Fruit fly (Drosophila melanogaster) whole organism, embryonic: Measurements from ENCODE around the gene CG42781.

Experiments
- ATbp ChIP-seq: fragments of 200-800 bp; sonication (Bioruptor generic); optimal IDR thresholded peaks from 2 replicates; lab custom pipeline; 2017; ENCODE audit warnings: missing biosample characterization, mild to moderate bottlenecking, missing genetic modification characterization, missing genetic modification reagents
- Antp ChIP-seq: fragments of 200-800 bp; sonication (Bioruptor generic); optimal IDR thresholded peaks from 3 replicates; lab custom pipeline; 2016; ENCODE audit warnings: missing biosample characterization, missing genetic modification characterization
- CG10147 ChIP-seq: fragments of 200-800 bp; sonication (Bioruptor generic); optimal IDR thresholded peaks from 2 replicates; lab custom pipeline; 2019; ENCODE audit warnings: missing biosample characterization, mild to moderate bottlenecking, missing genetic modification characterization, moderate library complexity
- CG10321 ChIP-seq: fragments of 200-800 bp; sonication (Bioruptor generic); IDR thresholded peaks from 2 replicates; pipeline ENCODE4 v1.3.6; 2022; ENCODE audit warnings: missing biosample characterization, missing genetic modification characterization
- CG12155 ChIP-seq: fragments of 200-800 bp; sonication (Bioruptor generic); optimal IDR thresholded peaks from 3 replicates; lab custom pipeline; 2016; ENCODE audit warnings: missing biosample characterization, missing genetic modification characterization
- CG12391 ChIP-seq: fragments of 200-800 bp; sonication (Bioruptor generic); optimal IDR thresholded peaks from 3 replicates; lab custom pipeline; 2018; ENCODE audit warnings: missing biosample characterization, mild to moderate bottlenecking, missing genetic modification characterization, moderate library complexity
- CG12744 ChIP-seq: fragments of 200-800 bp; sonication (Bioruptor generic); optimal IDR thresholded peaks from 2 replicates; lab custom pipeline; 2016; ENCODE audit warnings: missing biosample characterization, missing genetic modification characterization
- CG14710 ChIP-seq: fragments of 200-800 bp; sonication (Bioruptor generic); optimal IDR thresholded peaks from 3 replicates; lab custom pipeline; 2019; ENCODE audit warnings: missing biosample characterization, mild to moderate bottlenecking, missing genetic modification characterization, moderate library complexity
- CG17328 ChIP-seq: fragments of 200-800 bp; sonication (Bioruptor generic); IDR thresholded peaks from 2 replicates; pipeline ENCODE4 v1.3.6; 2022; ENCODE audit warnings: missing biosample characterization, missing genetic modification characterization
- CG17912 ChIP-seq: fragments of 200-800 bp; sonication (Bioruptor generic); optimal IDR thresholded peaks from 2 replicates; lab custom pipeline; 2018; ENCODE audit warnings: missing biosample characterization, mild to moderate bottlenecking, missing genetic modification characterization
- CG2116 ChIP-seq: fragments of 200-800 bp; sonication (Bioruptor generic); optimal IDR thresholded peaks from 3 replicates; lab custom pipeline; 2018; ENCODE audit warnings: missing biosample characterization, mild to moderate bottlenecking, missing genetic modification characterization
- CG34422 ChIP-seq: fragments of 200-800 bp; sonication (Bioruptor generic); IDR thresholded peaks from 3 replicates; pipeline ENCODE4 v1.3.6; 2022; ENCODE audit warnings: missing biosample characterization, missing genetic modification characterization
- CG7839 ChIP-seq: fragments of 200-800 bp; sonication (Bioruptor generic); optimal IDR thresholded peaks from 3 replicates; lab custom pipeline; 2018; ENCODE audit warnings: missing biosample characterization, mild to moderate bottlenecking, missing genetic modification characterization, moderate library complexity
- CG8359 ChIP-seq: fragments of 200-800 bp; sonication (Bioruptor generic); optimal IDR thresholded peaks from 2 replicates; lab custom pipeline; 2017; ENCODE audit warnings: missing biosample characterization, mild to moderate bottlenecking, missing genetic modification characterization, borderline replicate concordance
- CG9932 ChIP-seq: fragments of 200-800 bp; sonication (Bioruptor generic); IDR thresholded peaks from 2 replicates; pipeline ENCODE4 v1.3.6; 2022; ENCODE audit warnings: missing biosample characterization, missing genetic modification characterization
- CTCF ChIP-seq: fragments of 200-800 bp; sonication (Bioruptor generic); optimal IDR thresholded peaks from 2 replicates; lab custom pipeline; 2017; ENCODE audit warnings: missing biosample characterization, mild to moderate bottlenecking, missing genetic modification characterization, moderate library complexity
- Dp ChIP-seq: fragments of 200-800 bp; sonication (Bioruptor generic); optimal IDR thresholded peaks from 2 replicates; lab custom pipeline; 2018; ENCODE audit warnings: missing biosample characterization, mild to moderate bottlenecking, missing genetic modification characterization, moderate library complexity
- ERR ChIP-seq: fragments of 200-800 bp; sonication (Bioruptor generic); optimal IDR thresholded peaks from 2 replicates; lab custom pipeline; 2016; ENCODE audit warnings: missing biosample characterization, missing genetic modification characterization
- Ets65A ChIP-seq: fragments of 200-800 bp; sonication (Bioruptor generic); peaks from one replicate; lab custom pipeline; 2016; ENCODE audit warnings: missing biosample characterization, missing genetic modification characterization
- Hmr ChIP-seq: fragments of 200-800 bp; sonication (Bioruptor generic); optimal IDR thresholded peaks from 3 replicates; lab custom pipeline; 2017; ENCODE audit warnings: mild to moderate bottlenecking, missing biosample characterization, missing genetic modification reagents, missing genetic modification characterization
- Opbp ChIP-seq: fragments of 200-800 bp; sonication (Bioruptor generic); IDR thresholded peaks from 3 replicates; pipeline ENCODE4 v1.3.6; 2022; ENCODE audit warnings: missing biosample characterization, missing genetic modification characterization; ENCODE audit not compliant: partially characterized antibody
- ap ChIP-seq: fragments of 200-800 bp; sonication (Bioruptor generic); IDR thresholded peaks from 2 replicates; pipeline ENCODE4 v1.3.6; 2022; ENCODE audit warnings: missing biosample characterization, missing genetic modification characterization
- crc ChIP-seq: fragments of 200-800 bp; sonication (Bioruptor generic); optimal IDR thresholded peaks from 2 replicates; lab custom pipeline; 2016; ENCODE audit warnings: missing biosample characterization, missing genetic modification characterization
- disco-r ChIP-seq: fragments of 200-800 bp; sonication (Bioruptor generic); optimal IDR thresholded peaks from 2 replicates; lab custom pipeline; 2016; ENCODE audit warnings: missing biosample characterization, missing genetic modification characterization
- eyg ChIP-seq: fragments of 200-800 bp; sonication (Bioruptor generic); optimal IDR thresholded peaks from 3 replicates; lab custom pipeline; 2016; ENCODE audit warnings: missing biosample characterization, missing genetic modification characterization
- fd3F ChIP-seq: fragments of 200-800 bp; sonication (Bioruptor generic); optimal IDR thresholded peaks from 2 replicates; lab custom pipeline; 2018; ENCODE audit warnings: missing biosample characterization, mild to moderate bottlenecking, missing genetic modification characterization, moderate library complexity
- fd64A ChIP-seq: fragments of 200-800 bp; sonication (Bioruptor generic); optimal IDR thresholded peaks from 3 replicates; lab custom pipeline; 2018; ENCODE audit warnings: missing biosample characterization, mild to moderate bottlenecking, missing genetic modification characterization
- gem ChIP-seq: fragments of 200-800 bp; sonication (Bioruptor generic); optimal IDR thresholded peaks from 2 replicates; lab custom pipeline; 2019; ENCODE audit warnings: missing biosample characterization, mild to moderate bottlenecking, missing genetic modification characterization, moderate library complexity
- gro ChIP-seq: fragments of 200-800 bp; sonication (Bioruptor generic); optimal IDR thresholded peaks from 2 replicates; lab custom pipeline; 2016; ENCODE audit warnings: missing biosample characterization, missing genetic modification characterization
- nmo ChIP-seq: fragments of 200-800 bp; sonication (Bioruptor generic); optimal IDR thresholded peaks from 2 replicates; lab custom pipeline; 2018; ENCODE audit warnings: missing biosample characterization, mild to moderate bottlenecking, missing genetic modification characterization, moderate library complexity
- rib ChIP-seq: fragments of 200-800 bp; sonication (Bioruptor generic); IDR thresholded peaks from 2 replicates; pipeline ENCODE4 v1.3.6; 2022; ENCODE audit warnings: missing biosample characterization, missing genetic modification characterization
- row ChIP-seq: fragments of 200-800 bp; sonication (Bioruptor generic); IDR thresholded peaks from 3 replicates; pipeline ENCODE4 v1.3.6; 2022; ENCODE audit warnings: missing biosample characterization, missing genetic modification characterization
- sens ChIP-seq: fragments of 200-800 bp; sonication (Bioruptor generic); peaks from one replicate; lab custom pipeline; 2016; ENCODE audit warnings: missing biosample characterization, missing genetic modification characterization

CG42781 gene

DNA sequence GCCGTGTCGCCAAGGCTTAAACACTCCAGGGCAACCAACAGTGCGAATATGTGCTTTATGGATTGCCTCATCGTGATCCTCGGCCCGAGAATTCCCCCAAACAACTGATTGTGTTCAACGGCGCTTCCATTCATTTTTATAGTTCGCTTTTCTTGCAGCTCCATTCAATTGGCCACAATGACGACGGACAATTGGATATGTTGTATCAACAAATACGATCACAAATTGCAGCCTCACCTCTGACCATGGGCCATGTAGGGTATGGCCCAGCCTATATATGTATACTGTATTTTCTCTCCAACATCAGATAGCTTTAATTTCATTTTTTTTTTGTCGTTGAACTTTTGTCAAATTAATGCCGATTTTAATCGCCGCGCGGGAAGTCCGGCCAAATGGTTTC, 42.0 kb upstream of the CG42781 start, which contains the start of gene CG15036:
TSS of gene CG15036 (minus strand) at position 101 of the 400 bp plus-strand sequence.
- no peak for TF ChIP-seq Hmr (GFP tag; lab: Kevin White, UChicago)
- TF ChIP-seq CG17328 (GFP tag; lab: Robert Waterston, UW), result no peak
- TF ChIP-seq ERR (GFP tag; lab: Kevin White, UChicago), result no peak
- TF ChIP-seq CG17912 (GFP tag; lab: Kevin White, UChicago), result no peak
- TF ChIP-seq CG12391 (tag; lab: Kevin White, UChicago), result no peak
- no peak for TF ChIP-seq Ets65A
- no peak for TF ChIP-seq CG34422 (GFP tag; lab: Robert Waterston, UW)
- no peak for TF ChIP-seq CG10147 (GFP tag; lab: Kevin White, UChicago)
- TF ChIP-seq ATbp (GFP tag; lab: Kevin White, UChicago), result no peak
- no peak for TF ChIP-seq gro (GFP tag; lab: Kevin White, UChicago)

dm6 chrX:7422577-7422976, 39.8 kb upstream of the CG42781 start:
- TF ChIP-seq rib (GFP tag; lab: Robert Waterston, UW) (no peak), CTCF (GFP tag; lab: Kevin White, UChicago) (peak; percentile 61), CG14710 (tag; lab: Kevin White, UChicago) (no peak)

DNA sequence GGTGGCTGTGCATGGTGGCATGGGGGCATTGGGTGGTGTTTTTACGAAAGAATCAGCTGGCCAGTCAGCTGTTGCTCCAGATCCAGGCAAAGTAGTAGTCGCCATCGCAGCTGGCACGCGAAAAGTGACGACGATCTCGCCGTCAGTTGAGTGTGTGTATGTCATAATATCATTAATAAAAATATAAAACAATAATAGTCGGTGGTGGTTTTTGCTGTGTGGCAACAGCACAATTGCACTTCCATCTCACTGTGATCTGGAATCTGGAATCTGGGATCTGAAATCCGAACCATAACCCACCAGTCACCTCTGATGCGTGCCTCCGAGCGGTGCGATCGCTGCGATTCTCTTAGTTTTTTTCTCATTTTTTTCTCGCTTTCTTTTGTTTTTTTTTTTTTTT, 35.5 kb upstream of the CG42781 start, which contains the start of gene rumpel:
TSS of gene rumpel (plus strand) at position 301 of the 400 bp plus-strand sequence.
- TF ChIP-seq row (GFP tag; lab: Robert Waterston, UW) (no peak), fd64A (GFP tag; lab: Kevin White, UChicago) (no peak), CG2116 (GFP tag; lab: Kevin White, UChicago) (no peak), eyg (no peak), CG10321 (GFP tag; lab: Robert Waterston, UW) (no peak), CG12155 (GFP tag; lab: Kevin White, UChicago) (no peak), crc (GFP tag; lab: Kevin White, UChicago) (no peak), Antp (GFP tag; lab: Kevin White, UChicago) (no peak), Opbp (no peak), Dp (GFP tag; lab: Kevin White, UChicago) (no peak), CG12744 (GFP tag; lab: Kevin White, UChicago) (no peak), disco-r (GFP tag; lab: Kevin White, UChicago) (no peak), ap (GFP tag; lab: Robert Waterston, UW) (no peak), CG7839 (no peak), fd3F (no peak)

DNA sequence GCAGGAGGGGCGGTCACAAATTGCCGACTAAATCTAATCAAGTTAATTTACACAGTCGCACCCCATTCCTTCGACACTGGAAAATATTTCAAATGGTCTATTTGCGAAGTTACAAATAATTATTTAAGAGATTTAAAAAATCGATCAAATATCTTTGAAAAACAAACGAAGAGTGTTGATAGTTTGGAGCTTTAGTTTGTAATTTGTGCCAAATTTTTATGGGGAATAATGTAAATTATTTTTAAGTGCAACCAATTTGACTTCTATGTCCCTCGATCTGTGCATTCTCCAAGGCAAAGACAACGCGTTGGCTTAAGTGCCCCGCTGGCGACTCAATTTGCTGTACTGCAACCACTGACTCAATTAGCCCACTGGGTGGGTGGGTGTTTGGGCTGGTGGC, 35.1 kb upstream of the CG42781 start:
- peak; percentile 70 for TF ChIP-seq nmo (GFP tag; lab: Kevin White, UChicago)
- no peak for TF ChIP-seq CG8359 (GFP tag; lab: Kevin White, UChicago)
- peak; percentile 76 for TF ChIP-seq sens (GFP tag; lab: Kevin White, UChicago)
- peak; percentile 11 for TF ChIP-seq gem

DNA sequence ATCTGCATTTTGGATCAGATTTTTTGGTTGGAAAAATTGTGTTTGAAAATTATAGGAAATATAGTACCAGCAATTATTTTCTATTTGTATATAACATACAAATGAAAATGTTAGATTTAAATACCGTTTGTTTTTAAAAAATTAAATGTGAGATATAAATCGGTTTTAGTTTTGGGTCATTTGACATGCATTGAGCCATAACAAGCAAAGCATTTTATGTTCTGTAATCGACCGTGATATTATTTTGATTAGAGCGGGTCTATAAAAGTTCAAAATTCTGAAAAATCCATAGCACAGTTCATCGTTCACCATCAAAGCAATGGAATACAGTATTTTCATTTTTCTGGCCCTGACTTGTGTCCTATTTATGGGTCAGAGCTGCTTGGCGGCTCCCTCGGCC, 34.2 kb upstream of the CG42781 start, which contains the start of gene CG34337:
TSS of gene CG34337 (plus strand) at position 301 of the 400 bp plus-strand sequence.
- TF ChIP-seq CG9932 (GFP tag; lab: Robert Waterston, UW) (no peak), sens (GFP tag; lab: Kevin White, UChicago) (peak; percentile 1)
